Fruit fly (Drosophila melanogaster): Measurements from ENCODE around the gene Cp15.

The Cp15 gene

DNA sequence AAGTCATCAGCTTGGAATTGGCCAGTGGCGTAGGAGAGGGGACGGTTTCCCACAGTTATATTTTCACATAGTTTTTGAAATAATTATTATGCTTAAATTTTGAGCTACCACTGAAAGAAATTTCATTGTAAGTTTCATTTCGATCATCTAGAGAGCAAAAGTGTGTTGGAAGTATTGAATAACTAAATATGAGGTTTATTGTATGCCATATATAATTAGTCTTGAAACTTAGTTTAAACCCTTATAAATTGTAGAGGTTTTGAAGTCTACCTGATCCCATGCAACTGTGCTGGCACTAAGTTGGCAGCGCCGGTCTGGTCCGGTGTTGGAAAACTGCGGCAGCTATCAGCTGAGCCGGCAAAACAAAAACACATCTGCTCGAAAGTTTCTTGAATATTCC is 7.1 kb upstream of the Cp15 start, which contains the start of the genes CG32022 and CG6511 (continued):
- TF ChIP-seq cad (GFP tag; optimal IDR thresholded peaks at IDR 0.05) (no peak), Asciz (GFP tag; optimal IDR thresholded peaks at IDR 0.05) (peak; percentile 88), CG4282 (GFP tag; optimal IDR thresholded peaks at IDR 0.05) (peak; percentile 93), vnd (GFP tag; IDR thresholded peaks at IDR 0.05; ENCODE audit: partially characterized antibody) (no peak), gfzf (GFP tag; optimal IDR thresholded peaks at IDR 0.05) (peak; percentile 15), lbe (GFP tag; optimal IDR thresholded peaks at IDR 0.05) (peak; percentile 91), sob (GFP tag; IDR thresholded peaks at IDR 0.05) (peak; percentile 98), Antp (GFP tag; optimal IDR thresholded peaks at IDR 0.05) (peak; percentile 98), CG17186 (GFP tag; optimal IDR thresholded peaks at IDR 0.05) (peak; percentile 70), crc (GFP tag; optimal IDR thresholded peaks at IDR 0.05) (peak; percentile 94), ttk (GFP tag; IDR thresholded peaks at IDR 0.05) (peak; percentile 94), chif (GFP tag; optimal IDR thresholded peaks at IDR 0.05) (peak; percentile 98), Dip3 (GFP tag; optimal IDR thresholded peaks at IDR 0.05) (peak; percentile 98), CG6765 (GFP tag; optimal IDR thresholded peaks at IDR 0.05) (peak; percentile 93), Eip74EF (GFP tag; optimal IDR thresholded peaks at IDR 0.05) (no peak), NFAT (GFP tag; IDR thresholded peaks at IDR 0.05) (peak; percentile 95), nau (GFP tag; optimal IDR thresholded peaks at IDR 0.05) (no peak), CG15514 (GFP tag; optimal IDR thresholded peaks at IDR 0.05) (peak; percentile 91), Chrac-16 (GFP tag; optimal IDR thresholded peaks at IDR 0.05) (peak; percentile 98), sna (GFP tag; IDR thresholded peaks at IDR 0.05; ENCODE audit: partially characterized antibody) (no peak), CG30431 (GFP tag; optimal IDR thresholded peaks at IDR 0.05) (peak; percentile 96), Blimp-1 (GFP tag; optimal IDR thresholded peaks at IDR 0.05) (peak; percentile 90), Dll (GFP tag; IDR thresholded peaks at IDR 0.05; ENCODE audit: partially characterized antibody) (no peak), CG30020 (tag; optimal IDR thresholded peaks at IDR 0.05) (peak; percentile 86), Ptx1 (GFP tag; IDR thresholded peaks at IDR 0.05) (peak; percentile 98), Trl (optimal IDR thresholded peaks at IDR 0.05) (no peak), Trl (GFP tag; optimal IDR thresholded peaks at IDR 0.05) (peak; percentile 97), ham (GFP tag; IDR thresholded peaks at IDR 0.05) (peak; percentile 89), CG9876 (GFP tag; optimal IDR thresholded peaks at IDR 0.05) (peak; percentile 96), CG8478 (optimal IDR thresholded peaks at IDR 0.05) (no peak), CG13624 (GFP tag; optimal IDR thresholded peaks at IDR 0.05) (peak; percentile 98), sqz (GFP tag; optimal IDR thresholded peaks at IDR 0.05) (no peak), MBD-R2 (GFP tag; IDR thresholded peaks at IDR 0.05) (peak; percentile 94), CG9817 (tag; optimal IDR thresholded peaks at IDR 0.05) (peak; percentile 98), CG12219 (GFP tag; optimal IDR thresholded peaks at IDR 0.05) (peak; percentile 92), pros (GFP tag; optimal IDR thresholded peaks at IDR 0.05) (peak; percentile 66), schlank (tag; optimal IDR thresholded peaks at IDR 0.05) (peak; percentile 89), tup (GFP tag; optimal IDR thresholded peaks at IDR 0.05) (peak; percentile 88), CG2889 (GFP tag; IDR thresholded peaks at IDR 0.05) (peak; percentile 92), seq (GFP tag; IDR thresholded peaks at IDR 0.05) (peak; percentile 96), D (optimal IDR thresholded peaks at IDR 0.05) (no peak), D (GFP tag; optimal IDR thresholded peaks at IDR 0.05) (peak; percentile 94), Elba2 (GFP tag; optimal IDR thresholded peaks at IDR 0.05) (peak; percentile 87), CG9609 (GFP tag; optimal IDR thresholded peaks at IDR 0.05) (peak; percentile 98), h (optimal IDR thresholded peaks at IDR 0.05) (no peak), Awh (GFP tag; IDR thresholded peaks at IDR 0.05) (peak; percentile 90), Hmr (GFP tag; optimal IDR thresholded peaks at IDR 0.05) (peak; percentile 97), bsh (GFP tag; optimal IDR thresholded peaks at IDR 0.05) (peak in 1 of 2 experiments; percentile 95), CG32532 (GFP tag; IDR thresholded peaks at IDR 0.05) (peak; percentile 97), CG10209 (GFP tag; optimal IDR thresholded peaks at IDR 0.05) (peak; percentile 97), CG18262 (tag; optimal IDR thresholded peaks at IDR 0.05) (peak; percentile 96), ranshi (GFP tag; IDR thresholded peaks at IDR 0.05) (peak; percentile 96)

All from whole organism, embryonic.